Worm (Caenorhabditis elegans) whole organism, L3 larva: ENCODE data around the gene Y73B6BL.289.

Experiments used
- R02D3.7 ChIP-seq: fragments of 150-350 bp; optimal IDR thresholded peaks from 2 replicates; lab custom pipeline; 2014; ENCODE audit warnings: missing biosample characterization, missing genetic modification characterization
- ZK546.5 ChIP-seq: sonication (generic microtip); optimal IDR thresholded peaks from 2 replicates; lab custom pipeline; 2017; ENCODE audit warnings: missing biosample characterization, missing genetic modification characterization
- aly-2 ChIP-seq: fragments of 150-350 bp; optimal IDR thresholded peaks from 2 replicates; lab custom pipeline; 2014; ENCODE audit warnings: missing biosample characterization, missing genetic modification characterization
- ama-1 ChIP-seq: fragments of 150-350 bp; optimal IDR thresholded peaks from 2 replicates; lab custom pipeline; 2018
- ceh-16 ChIP-seq: sonication (generic microtip); optimal IDR thresholded peaks from 2 replicates; lab custom pipeline; 2017; ENCODE audit warnings: missing biosample characterization, missing genetic modification characterization
- ceh-28 ChIP-seq: fragments of 150-350 bp; optimal IDR thresholded peaks from 2 replicates; lab custom pipeline; 2014; ENCODE audit warnings: missing biosample characterization, missing genetic modification reagents, missing genetic modification characterization
- ceh-82 ChIP-seq: fragments of 150-350 bp; optimal IDR thresholded peaks from 2 replicates; lab custom pipeline; 2014; ENCODE audit warnings: missing biosample characterization, missing genetic modification characterization
- ceh-9 ChIP-seq: sonication (generic microtip); optimal IDR thresholded peaks from 2 replicates; lab custom pipeline; 2018; ENCODE audit warnings: missing biosample characterization, missing genetic modification characterization
- daf-12 ChIP-seq: fragments of 150-350 bp; optimal IDR thresholded peaks from 2 replicates; lab custom pipeline; 2014; ENCODE audit warnings: missing biosample characterization, missing genetic modification reagents, missing genetic modification characterization
- egl-27 ChIP-seq: sonication (generic microtip); optimal IDR thresholded peaks from 4 replicates; lab custom pipeline; 2017; ENCODE audit warnings: missing biosample characterization, missing genetic modification reagents, missing genetic modification characterization
- egl-5 ChIP-seq: fragments of 150-350 bp; optimal IDR thresholded peaks from 2 replicates; lab custom pipeline; 2017; ENCODE audit warnings: missing biosample characterization, missing genetic modification reagents, missing genetic modification characterization, inconsistent platforms
- elt-1 ChIP-seq: fragments of 150-350 bp; optimal IDR thresholded peaks from 2 replicates; lab custom pipeline; 2014; ENCODE audit warnings: missing biosample characterization, missing genetic modification characterization
- elt-2 ChIP-seq: sonication (generic microtip); optimal IDR thresholded peaks from 2 replicates; lab custom pipeline; 2016; ENCODE audit warnings: missing genetic modification reagents, mild to moderate bottlenecking, missing genetic modification characterization, missing compliant biosample characterization
- elt-3 ChIP-seq, 3 experiments: fragments of 150-350 bp in 1 of 3; sonication (generic microtip) in 2 of 3; optimal IDR thresholded peaks; 2 replicates in 2 of 3; 4 replicates in 1 of 3; lab custom pipeline; 2014 to 2017; ENCODE audit warnings: missing biosample characterization in 3 of 3, missing genetic modification characterization in 3 of 3
- eor-1 ChIP-seq, 2 experiments: fragments of 150-350 bp; optimal IDR thresholded peaks; 2 replicates each; lab custom pipeline; 2014 to 2018; ENCODE audit warnings: missing biosample characterization in 2 of 2, missing genetic modification characterization in 2 of 2
- fkh-10 ChIP-seq: sonication (generic microtip); optimal IDR thresholded peaks from 2 replicates; lab custom pipeline; 2017; ENCODE audit warnings: missing biosample characterization, missing genetic modification reagents, missing genetic modification characterization
- fkh-2 ChIP-seq: fragments of 150-350 bp; optimal IDR thresholded peaks from 2 replicates; lab custom pipeline; 2014; ENCODE audit warnings: missing biosample characterization, missing genetic modification reagents, missing genetic modification characterization
- fos-1 ChIP-seq: fragments of 150-350 bp; optimal IDR thresholded peaks from 2 replicates; lab custom pipeline; 2014; ENCODE audit warnings: missing biosample characterization, missing genetic modification characterization
- hmg-11 ChIP-seq: sonication (generic microtip); optimal IDR thresholded peaks from 2 replicates; lab custom pipeline; 2016; ENCODE audit warnings: missing genetic modification characterization, missing compliant biosample characterization
- jun-1 ChIP-seq: fragments of 150-350 bp; optimal IDR thresholded peaks from 2 replicates; lab custom pipeline; 2014; ENCODE audit warnings: missing biosample characterization, missing genetic modification reagents, missing genetic modification characterization
- lin-15B ChIP-seq: fragments of 150-350 bp; optimal IDR thresholded peaks from 2 replicates; lab custom pipeline; 2014; ENCODE audit warnings: missing biosample characterization, missing genetic modification characterization
- lin-39 ChIP-seq: fragments of 150-350 bp; optimal IDR thresholded peaks from 2 replicates; lab custom pipeline; 2018; ENCODE audit warnings: missing biosample characterization, missing genetic modification reagents, missing genetic modification characterization
- lsy-12 ChIP-seq: sonication (generic microtip); optimal IDR thresholded peaks from 2 replicates; lab custom pipeline; 2016; ENCODE audit warnings: mild to moderate bottlenecking, missing genetic modification characterization, missing compliant biosample characterization
- mdl-1 ChIP-seq: fragments of 150-350 bp; optimal IDR thresholded peaks from 2 replicates; lab custom pipeline; 2014; ENCODE audit warnings: missing biosample characterization, missing genetic modification characterization
- mml-1 ChIP-seq: fragments of 150-350 bp; sonication (generic microtip); optimal IDR thresholded peaks from 3 replicates; lab custom pipeline; 2014; ENCODE audit warnings: missing biosample characterization, missing genetic modification characterization
- nfya-1 ChIP-seq: sonication (generic microtip); optimal IDR thresholded peaks from 2 replicates; lab custom pipeline; 2017; ENCODE audit warnings: missing genetic modification characterization, mild to moderate bottlenecking, missing compliant biosample characterization, antibody characterized with exemption, moderate library complexity; ENCODE audit not compliant: insufficient read depth
- nhr-11 ChIP-seq: fragments of 150-350 bp; optimal IDR thresholded peaks from 2 replicates; lab custom pipeline; 2014; ENCODE audit warnings: missing biosample characterization, missing genetic modification characterization
- nhr-12 ChIP-seq: fragments of 150-350 bp; optimal IDR thresholded peaks from 2 replicates; lab custom pipeline; 2014; ENCODE audit warnings: missing biosample characterization, missing genetic modification characterization
- nhr-23 ChIP-seq: fragments of 150-350 bp; optimal IDR thresholded peaks from 2 replicates; lab custom pipeline; 2014; ENCODE audit warnings: missing biosample characterization, missing genetic modification reagents, missing genetic modification characterization
- nhr-237 ChIP-seq: fragments of 150-350 bp; optimal IDR thresholded peaks from 2 replicates; lab custom pipeline; 2014; ENCODE audit warnings: missing biosample characterization, missing genetic modification characterization
- nhr-25 ChIP-seq: sonication (generic microtip); optimal IDR thresholded peaks from 2 replicates; lab custom pipeline; 2017; ENCODE audit warnings: missing biosample characterization, missing genetic modification characterization
- nhr-28 ChIP-seq: fragments of 150-350 bp; optimal IDR thresholded peaks from 2 replicates; lab custom pipeline; 2014; ENCODE audit warnings: missing biosample characterization, missing genetic modification characterization
- nhr-43 ChIP-seq: sonication (generic microtip); optimal IDR thresholded peaks from 2 replicates; lab custom pipeline; 2016; ENCODE audit warnings: mild to moderate bottlenecking, missing genetic modification characterization, missing compliant biosample characterization; ENCODE audit not compliant: poor library complexity, severe bottlenecking
- nhr-67 ChIP-seq: fragments of 150-350 bp; optimal IDR thresholded peaks from 2 replicates; lab custom pipeline; 2014; ENCODE audit warnings: missing biosample characterization, missing genetic modification characterization
- nhr-76 ChIP-seq: fragments of 150-350 bp; sonication (generic microtip); optimal IDR thresholded peaks from 5 replicates; lab custom pipeline; 2014; ENCODE audit warnings: missing biosample characterization, missing genetic modification characterization
- nhr-77 ChIP-seq: fragments of 150-350 bp; optimal IDR thresholded peaks from 2 replicates; lab custom pipeline; 2014; ENCODE audit warnings: missing biosample characterization, missing genetic modification characterization
- pha-4 ChIP-seq: fragments of 150-350 bp; optimal IDR thresholded peaks from 2 replicates; lab custom pipeline; 2014; ENCODE audit warnings: missing biosample characterization, missing genetic modification reagents, missing genetic modification characterization
- pqm-1 ChIP-seq: fragments of 150-350 bp; optimal IDR thresholded peaks from 2 replicates; lab custom pipeline; 2017; ENCODE audit warnings: missing biosample characterization, missing genetic modification characterization, inconsistent platforms
- sea-2 ChIP-seq: fragments of 150-350 bp; sonication (generic microtip); optimal IDR thresholded peaks from 4 replicates; lab custom pipeline; 2014; ENCODE audit warnings: missing biosample characterization, missing genetic modification reagents, missing genetic modification characterization
- skn-1 ChIP-seq: fragments of 150-350 bp; optimal IDR thresholded peaks from 2 replicates; lab custom pipeline; 2014; ENCODE audit warnings: missing biosample characterization, missing genetic modification characterization
- snpc-4 ChIP-seq: fragments of 150-350 bp; optimal IDR thresholded peaks from 2 replicates; lab custom pipeline; 2014; ENCODE audit warnings: missing biosample characterization, missing genetic modification characterization
- tbx-2 ChIP-seq: sonication (generic microtip); optimal IDR thresholded peaks from 2 replicates; lab custom pipeline; 2016; ENCODE audit warnings: mild to moderate bottlenecking, missing genetic modification characterization, missing compliant biosample characterization
- unc-39 ChIP-seq: sonication (generic microtip); optimal IDR thresholded peaks from 4 replicates; lab custom pipeline; 2017; ENCODE audit warnings: missing biosample characterization, missing genetic modification characterization
- unc-62 ChIP-seq: fragments of 150-350 bp; sonication (generic microtip); optimal IDR thresholded peaks from 4 replicates; lab custom pipeline; 2014; ENCODE audit warnings: missing biosample characterization, missing genetic modification reagents, missing genetic modification characterization
- zag-1 ChIP-seq: fragments of 150-350 bp; optimal IDR thresholded peaks from 2 replicates; lab custom pipeline; 2014; ENCODE audit warnings: missing biosample characterization, missing genetic modification characterization
- ztf-11 ChIP-seq: fragments of 150-350 bp; optimal IDR thresholded peaks from 2 replicates; lab custom pipeline; 2014; ENCODE audit warnings: missing biosample characterization, missing genetic modification characterization
- ztf-4 ChIP-seq: fragments of 150-350 bp; optimal IDR thresholded peaks from 2 replicates; lab custom pipeline; 2014; ENCODE audit warnings: missing biosample characterization, missing genetic modification characterization

Gene Y73B6BL.289

ce11 chrIV:6323654-6324224 is 23.6 kb upstream of the Y73B6BL.289 start, which contains the start of gene sqd-1:
Gene sqd-1, plus strand, starts transcription at chrIV:6324174.
- TF ChIP-seq elt-1 (tag; lab: Kevin White, UChicago): peak; percentile 55
- no peak for TF ChIP-seq mml-1 (tag; lab: Kevin White, UChicago)
- peak; percentile 86 for TF ChIP-seq snpc-4
- no peak for TF ChIP-seq aly-2 (tag; lab: Kevin White, UChicago)
- peak; percentile 78 for TF ChIP-seq egl-27 (tag; lab: Kevin White, UChicago)
- TF ChIP-seq elt-3 (tag; optimal IDR thresholded peaks at IDR 0.05; lab: Kevin White, UChicago): peak in 1 of 3 experiments; percentile 89
- peak; percentile 98 for TF ChIP-seq nhr-23 (tag; lab: Kevin White, UChicago)
- peak; percentile 96 for TF ChIP-seq R02D3.7 (tag; lab: Kevin White, UChicago)
- peak; percentile 98 for TF ChIP-seq nfya-1
- peak; percentile 39 for TF ChIP-seq ama-1 (lab: Kevin White, UChicago)
- peak; percentile 96 for TF ChIP-seq nhr-43
- TF ChIP-seq ZK546.5 (tag; lab: Kevin White, UChicago): peak; percentile 100
- TF ChIP-seq daf-12: no peak
- TF ChIP-seq nhr-11 (tag; lab: Kevin White, UChicago): peak; percentile 78
- peak; percentile 96 for TF ChIP-seq egl-5 (tag; lab: Kevin White, UChicago)
- peak; percentile 79 for TF ChIP-seq elt-2
- TF ChIP-seq hmg-11 (tag; lab: Kevin White, UChicago): peak; percentile 92
- peak; percentile 84 for TF ChIP-seq ceh-28 (tag; lab: Kevin White, UChicago)
- peak; percentile 97 for TF ChIP-seq lin-15B (tag; lab: Kevin White, UChicago)
- TF ChIP-seq ceh-9 (tag; lab: Kevin White, UChicago): no peak
- TF ChIP-seq fkh-10 (GFP tag; lab: Kevin White, UChicago): peak; percentile 79
- peak; percentile 98 for TF ChIP-seq pha-4 (tag; lab: Kevin White, UChicago)
- TF ChIP-seq ceh-82 (tag; lab: Kevin White, UChicago): peak; percentile 83
- TF ChIP-seq nhr-28: no peak
- TF ChIP-seq lsy-12: peak; percentile 98
- no peak for TF ChIP-seq unc-39 (tag; lab: Kevin White, UChicago)
- no peak for TF ChIP-seq nhr-237
- TF ChIP-seq pqm-1 (tag; lab: Kevin White, UChicago): peak; percentile 83
- TF ChIP-seq zag-1 (tag; lab: Kevin White, UChicago): peak; percentile 57
- peak; percentile 15 for TF ChIP-seq mdl-1 (tag; lab: Kevin White, UChicago)
- TF ChIP-seq eor-1 (tag; optimal IDR thresholded peaks at IDR 0.05; lab: Kevin White, UChicago): no peak
- TF ChIP-seq ztf-11 (tag; lab: Kevin White, UChicago): no peak
- TF ChIP-seq ceh-16 (tag; lab: Kevin White, UChicago): no peak
- TF ChIP-seq unc-62 (GFP tag; lab: Kevin White, UChicago): peak; percentile 59
- TF ChIP-seq nhr-77 (tag; lab: Kevin White, UChicago): peak; percentile 37
- TF ChIP-seq nhr-76 (tag; lab: Kevin White, UChicago): peak; percentile 1
- TF ChIP-seq fos-1 (tag; lab: Kevin White, UChicago): no peak
- peak; percentile 73 for TF ChIP-seq skn-1 (tag; lab: Kevin White, UChicago)
- no peak for TF ChIP-seq sea-2 (GFP tag; lab: Kevin White, UChicago)
- TF ChIP-seq fkh-2 (tag; lab: Kevin White, UChicago): no peak
- TF ChIP-seq nhr-67 (tag; lab: Kevin White, UChicago): no peak
- peak; percentile 92 for TF ChIP-seq jun-1
- no peak for TF ChIP-seq nhr-12 (tag; lab: Kevin White, UChicago)
- TF ChIP-seq nhr-25 (tag; lab: Kevin White, UChicago): peak; percentile 98
- peak; percentile 99 for TF ChIP-seq lin-39 (tag; lab: Kevin White, UChicago)
- peak; percentile 90 for TF ChIP-seq tbx-2 (tag; lab: Kevin White, UChicago)
- TF ChIP-seq ztf-4: peak; percentile 76
- TF ChIP-seq, all 47 proteins: peak for 32
